Fruit fly (Drosophila melanogaster): ENCODE data around the gene CG17361.

DNA sequence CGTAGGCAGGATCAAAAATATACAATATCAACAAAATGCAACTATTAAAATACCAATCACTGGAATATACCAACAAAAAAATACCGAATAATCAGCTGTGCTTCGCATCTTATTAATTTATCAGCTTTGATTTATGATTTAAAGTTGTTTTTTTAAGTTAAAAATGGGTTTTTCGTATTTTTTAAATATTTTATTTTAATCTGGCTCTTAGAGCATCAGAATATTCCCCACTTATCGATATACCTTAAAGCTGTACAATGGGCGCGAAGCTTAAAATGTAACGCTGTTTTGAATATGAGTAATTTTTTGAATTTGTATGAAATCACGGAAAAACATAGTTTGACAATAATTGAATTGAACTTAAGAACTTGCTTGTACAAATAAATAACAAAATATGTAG is 2.2 kb downstream of the CG17361 start, which contains the start of gene CG17359:
- TF ChIP-seq Dll (optimal IDR thresholded peaks at IDR 0.05) (no peak), CG8478 (optimal IDR thresholded peaks at IDR 0.05) (no peak), EcR (GFP tag; optimal IDR thresholded peaks at IDR 0.05) (no peak), pan (optimal IDR thresholded peaks at IDR 0.05) (no peak)

Data from whole organism.